Worm (Caenorhabditis elegans): Measurements from ENCODE around the gene Y75B7B.1.

The Y75B7B.1 gene

ce11 chrV:1228884-1229662, 41.6 kb upstream of the Y75B7B.1 start:
- TF ChIP-seq ztf-4 (tag; optimal IDR thresholded peaks at IDR 0.05): no peak
- TF ChIP-seq lin-39 (tag; optimal IDR thresholded peaks at IDR 0.05): peak; percentile 67
- TF ChIP-seq unc-39 (tag; optimal IDR thresholded peaks at IDR 0.05): no peak

ce11 chrV:1230540-1230939, 40.2 kb upstream of the Y75B7B.1 start:
- no peak for TF ChIP-seq nhr-237 (tag; optimal IDR thresholded peaks at IDR 0.05)
- TF ChIP-seq nhr-28 (tag; optimal IDR thresholded peaks at IDR 0.05): no peak
- no peak for TF ChIP-seq unc-62 (GFP tag; optimal IDR thresholded peaks at IDR 0.05)
- no peak for TF ChIP-seq nhr-67 (tag; optimal IDR thresholded peaks at IDR 0.05)
- no peak for TF ChIP-seq nhr-23 (tag; optimal IDR thresholded peaks at IDR 0.05)

- TF ChIP-seq ztf-4 (tag; optimal IDR thresholded peaks at IDR 0.05): no peak
- TF ChIP-seq daf-12 (tag; optimal IDR thresholded peaks at IDR 0.05): no peak
- TF ChIP-seq pha-4 (tag; optimal IDR thresholded peaks at IDR 0.05): no peak
- TF ChIP-seq fos-1 (tag; optimal IDR thresholded peaks at IDR 0.05): no peak
- TF ChIP-seq eor-1 (tag; optimal IDR thresholded peaks at IDR 0.05): no peak
- TF ChIP-seq jun-1 (tag; optimal IDR thresholded peaks at IDR 0.05): no peak
- TF ChIP-seq skn-1 (tag; optimal IDR thresholded peaks at IDR 0.05): no peak
- TF ChIP-seq ZK546.5 (tag; optimal IDR thresholded peaks at IDR 0.05): no peak
- no peak for TF ChIP-seq R02D3.7 (tag; optimal IDR thresholded peaks at IDR 0.05)
- TF ChIP-seq sea-2 (GFP tag; optimal IDR thresholded peaks at IDR 0.05): no peak
- TF ChIP-seq snpc-4 (tag; optimal IDR thresholded peaks at IDR 0.05): no peak
- no peak for TF ChIP-seq ceh-16 (tag; optimal IDR thresholded peaks at IDR 0.05)
- TF ChIP-seq elt-2 (tag; optimal IDR thresholded peaks at IDR 0.05): no peak
- no peak for TF ChIP-seq lin-15B (tag; optimal IDR thresholded peaks at IDR 0.05)
- TF ChIP-seq aly-2 (tag; optimal IDR thresholded peaks at IDR 0.05): no peak
- no peak for TF ChIP-seq nfya-1 (tag; optimal IDR thresholded peaks at IDR 0.05; ENCODE audit: insufficient read depth)
- TF ChIP-seq mml-1 (tag; optimal IDR thresholded peaks at IDR 0.05): no peak
- TF ChIP-seq egl-5 (tag; optimal IDR thresholded peaks at IDR 0.05): no peak
These were observed 38.1 kb upstream of the Y75B7B.1 start for ce11 chrV:1232574-1232973.

- no peak for TF ChIP-seq zag-1 (tag; optimal IDR thresholded peaks at IDR 0.05)
- TF ChIP-seq pha-4 (tag; optimal IDR thresholded peaks at IDR 0.05): no peak
- TF ChIP-seq pqm-1 (tag; optimal IDR thresholded peaks at IDR 0.05): no peak
- no peak for TF ChIP-seq nhr-11 (tag; optimal IDR thresholded peaks at IDR 0.05)
- no peak for TF ChIP-seq ZK546.5 (tag; optimal IDR thresholded peaks at IDR 0.05)
- TF ChIP-seq egl-27 (tag; optimal IDR thresholded peaks at IDR 0.05): no peak
- no peak for TF ChIP-seq nhr-12 (tag; optimal IDR thresholded peaks at IDR 0.05)
- no peak for TF ChIP-seq lin-15B (tag; optimal IDR thresholded peaks at IDR 0.05)
These were observed 35.4 kb upstream of the Y75B7B.1 start, which contains the start of gene madd-2 for ce11 chrV:1235355-1235754. Gene madd-2, minus strand, starts transcription at chrV:1235455.

- TF ChIP-seq egl-5 (tag; optimal IDR thresholded peaks at IDR 0.05) (no peak), hmg-11 (tag; optimal IDR thresholded peaks at IDR 0.05) (peak; percentile 8), lin-39 (tag; optimal IDR thresholded peaks at IDR 0.05) (peak; percentile 34)
These were observed 34.2 kb upstream of the Y75B7B.1 start for ce11 chrV:1236333-1237068.

- TF ChIP-seq unc-39 (tag; optimal IDR thresholded peaks at IDR 0.05) (no peak), aly-2 (tag; optimal IDR thresholded peaks at IDR 0.05) (no peak), nhr-25 (tag; optimal IDR thresholded peaks at IDR 0.05) (no peak), elt-3 (tag; optimal IDR thresholded peaks at IDR 0.05) (no peak)
These were observed 28.3 kb upstream of the Y75B7B.1 start for ce11 chrV:1242432-1242831.

Data from whole organism, L3 larva.